Fruit fly (Drosophila melanogaster) whole organism, adult: ENCODE measurements around the gene CG17803.

Experiments used
- CG14711 ChIP-seq: fragments of 200-800 bp; sonication (Bioruptor generic); optimal IDR thresholded peaks from 2 replicates; lab custom pipeline; 2018; ENCODE audit warnings: missing biosample characterization, mild to moderate bottlenecking, missing genetic modification characterization, moderate library complexity
- Crg-1 ChIP-seq: fragments of 200-800 bp; sonication (Bioruptor generic); optimal IDR thresholded peaks from 2 replicates; lab custom pipeline; 2016; ENCODE audit warnings: missing biosample characterization, missing genetic modification characterization
- Mnt ChIP-seq: fragments of 200-800 bp; sonication (Bioruptor generic); optimal IDR thresholded peaks from 2 replicates; lab custom pipeline; 2016; ENCODE audit warnings: missing biosample characterization, mild to moderate bottlenecking, missing genetic modification characterization
- cic ChIP-seq: fragments of 200-800 bp; sonication (Bioruptor generic); optimal IDR thresholded peaks from 2 replicates; lab custom pipeline; 2017; ENCODE audit warnings: missing biosample characterization, mild to moderate bottlenecking, missing genetic modification characterization, moderate library complexity
- ovo ChIP-seq: fragments of 200-800 bp; sonication (Bioruptor generic); optimal IDR thresholded peaks from 2 replicates; lab custom pipeline; 2016; ENCODE audit warnings: missing biosample characterization, missing genetic modification characterization

DNA sequence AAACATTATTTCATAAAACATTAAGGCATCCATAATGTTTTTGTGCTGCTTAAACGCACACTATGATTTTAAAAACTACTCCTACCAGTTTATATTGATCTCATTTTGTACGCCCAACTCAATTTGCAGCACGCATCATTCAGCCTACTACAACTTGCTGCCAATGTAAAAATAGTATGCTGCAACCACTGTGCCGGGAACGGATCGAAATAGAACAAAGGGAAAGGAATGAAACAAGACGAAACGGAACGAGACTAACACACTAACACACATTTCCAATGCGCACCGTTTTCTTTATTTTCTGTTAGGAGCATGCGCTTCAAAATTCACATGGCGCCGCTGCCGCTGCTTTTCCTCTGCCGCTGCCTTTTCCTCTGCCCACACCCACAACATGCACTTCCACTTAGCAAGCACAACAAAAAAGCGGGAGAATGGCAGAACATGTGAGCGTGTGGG is 24.3 kb downstream of the CG17803 start:
- TF ChIP-seq Crg-1 (GFP tag; lab: Kevin White, UChicago) (no peak), cic (GFP tag; lab: Kevin White, UChicago) (no peak), Mnt (GFP tag; lab: Kevin White, UChicago) (no peak), ovo (GFP tag; lab: Kevin White, UChicago) (no peak), CG14711 (no peak)
